Worm (Caenorhabditis elegans) whole organism, L3 larva: ENCODE data around the gene F55G11.6.

Source experiments
- ZK546.5 ChIP-seq: sonication (generic microtip); optimal IDR thresholded peaks from 2 replicates; lab custom pipeline; 2017; ENCODE audit warnings: missing biosample characterization, missing genetic modification characterization
- ama-1 ChIP-seq: fragments of 150-350 bp; optimal IDR thresholded peaks from 2 replicates; lab custom pipeline; 2018
- elt-2 ChIP-seq: sonication (generic microtip); optimal IDR thresholded peaks from 2 replicates; lab custom pipeline; 2016; ENCODE audit warnings: missing genetic modification reagents, mild to moderate bottlenecking, missing genetic modification characterization, missing compliant biosample characterization
- elt-3 ChIP-seq, 3 experiments: fragments of 150-350 bp in 1 of 3; sonication (generic microtip) in 2 of 3; optimal IDR thresholded peaks; 2 replicates in 2 of 3; 4 replicates in 1 of 3; lab custom pipeline; 2014 to 2017; ENCODE audit warnings: missing biosample characterization in 3 of 3, missing genetic modification characterization in 3 of 3
- eor-1 ChIP-seq, 2 experiments: fragments of 150-350 bp; optimal IDR thresholded peaks; 2 replicates each; lab custom pipeline; 2014 to 2018; ENCODE audit warnings: missing biosample characterization in 2 of 2, missing genetic modification characterization in 2 of 2
- fkh-2 ChIP-seq: fragments of 150-350 bp; optimal IDR thresholded peaks from 2 replicates; lab custom pipeline; 2014; ENCODE audit warnings: missing biosample characterization, missing genetic modification reagents, missing genetic modification characterization
- fos-1 ChIP-seq: fragments of 150-350 bp; optimal IDR thresholded peaks from 2 replicates; lab custom pipeline; 2014; ENCODE audit warnings: missing biosample characterization, missing genetic modification characterization
- jun-1 ChIP-seq: fragments of 150-350 bp; optimal IDR thresholded peaks from 2 replicates; lab custom pipeline; 2014; ENCODE audit warnings: missing biosample characterization, missing genetic modification reagents, missing genetic modification characterization
- lin-15B ChIP-seq: fragments of 150-350 bp; optimal IDR thresholded peaks from 2 replicates; lab custom pipeline; 2014; ENCODE audit warnings: missing biosample characterization, missing genetic modification characterization
- lin-39 ChIP-seq: fragments of 150-350 bp; optimal IDR thresholded peaks from 2 replicates; lab custom pipeline; 2018; ENCODE audit warnings: missing biosample characterization, missing genetic modification reagents, missing genetic modification characterization
- lsy-12 ChIP-seq: sonication (generic microtip); optimal IDR thresholded peaks from 2 replicates; lab custom pipeline; 2016; ENCODE audit warnings: mild to moderate bottlenecking, missing genetic modification characterization, missing compliant biosample characterization
- mdl-1 ChIP-seq: fragments of 150-350 bp; optimal IDR thresholded peaks from 2 replicates; lab custom pipeline; 2014; ENCODE audit warnings: missing biosample characterization, missing genetic modification characterization
- mml-1 ChIP-seq: fragments of 150-350 bp; sonication (generic microtip); optimal IDR thresholded peaks from 3 replicates; lab custom pipeline; 2014; ENCODE audit warnings: missing biosample characterization, missing genetic modification characterization
- nfya-1 ChIP-seq: sonication (generic microtip); optimal IDR thresholded peaks from 2 replicates; lab custom pipeline; 2017; ENCODE audit warnings: missing genetic modification characterization, mild to moderate bottlenecking, missing compliant biosample characterization, antibody characterized with exemption, moderate library complexity; ENCODE audit not compliant: insufficient read depth
- nhr-12 ChIP-seq: fragments of 150-350 bp; optimal IDR thresholded peaks from 2 replicates; lab custom pipeline; 2014; ENCODE audit warnings: missing biosample characterization, missing genetic modification characterization
- nhr-237 ChIP-seq: fragments of 150-350 bp; optimal IDR thresholded peaks from 2 replicates; lab custom pipeline; 2014; ENCODE audit warnings: missing biosample characterization, missing genetic modification characterization
- nhr-25 ChIP-seq: sonication (generic microtip); optimal IDR thresholded peaks from 2 replicates; lab custom pipeline; 2017; ENCODE audit warnings: missing biosample characterization, missing genetic modification characterization
- nhr-28 ChIP-seq: fragments of 150-350 bp; optimal IDR thresholded peaks from 2 replicates; lab custom pipeline; 2014; ENCODE audit warnings: missing biosample characterization, missing genetic modification characterization
- nhr-43 ChIP-seq: sonication (generic microtip); optimal IDR thresholded peaks from 2 replicates; lab custom pipeline; 2016; ENCODE audit warnings: mild to moderate bottlenecking, missing genetic modification characterization, missing compliant biosample characterization; ENCODE audit not compliant: poor library complexity, severe bottlenecking
- nhr-67 ChIP-seq: fragments of 150-350 bp; optimal IDR thresholded peaks from 2 replicates; lab custom pipeline; 2014; ENCODE audit warnings: missing biosample characterization, missing genetic modification characterization
- nhr-76 ChIP-seq: fragments of 150-350 bp; sonication (generic microtip); optimal IDR thresholded peaks from 5 replicates; lab custom pipeline; 2014; ENCODE audit warnings: missing biosample characterization, missing genetic modification characterization
- nhr-77 ChIP-seq: fragments of 150-350 bp; optimal IDR thresholded peaks from 2 replicates; lab custom pipeline; 2014; ENCODE audit warnings: missing biosample characterization, missing genetic modification characterization
- pha-4 ChIP-seq: fragments of 150-350 bp; optimal IDR thresholded peaks from 2 replicates; lab custom pipeline; 2014; ENCODE audit warnings: missing biosample characterization, missing genetic modification reagents, missing genetic modification characterization
- pqm-1 ChIP-seq: fragments of 150-350 bp; optimal IDR thresholded peaks from 2 replicates; lab custom pipeline; 2017; ENCODE audit warnings: missing biosample characterization, missing genetic modification characterization, inconsistent platforms
- sea-2 ChIP-seq: fragments of 150-350 bp; sonication (generic microtip); optimal IDR thresholded peaks from 4 replicates; lab custom pipeline; 2014; ENCODE audit warnings: missing biosample characterization, missing genetic modification reagents, missing genetic modification characterization
- skn-1 ChIP-seq: fragments of 150-350 bp; optimal IDR thresholded peaks from 2 replicates; lab custom pipeline; 2014; ENCODE audit warnings: missing biosample characterization, missing genetic modification characterization
- tbx-2 ChIP-seq: sonication (generic microtip); optimal IDR thresholded peaks from 2 replicates; lab custom pipeline; 2016; ENCODE audit warnings: mild to moderate bottlenecking, missing genetic modification characterization, missing compliant biosample characterization
- unc-62 ChIP-seq: fragments of 150-350 bp; sonication (generic microtip); optimal IDR thresholded peaks from 4 replicates; lab custom pipeline; 2014; ENCODE audit warnings: missing biosample characterization, missing genetic modification reagents, missing genetic modification characterization
- ztf-11 ChIP-seq: fragments of 150-350 bp; optimal IDR thresholded peaks from 2 replicates; lab custom pipeline; 2014; ENCODE audit warnings: missing biosample characterization, missing genetic modification characterization

Gene F55G11.6

ce11 chrIV:12957730-12958129 is at the start of gene F55G11.6:
Gene F55G11.6, plus strand, starts transcription at chrIV:12958030.
- TF ChIP-seq mml-1, result no peak
- no peak for TF ChIP-seq ama-1 (lab: Kevin White, UChicago)
- no peak for TF ChIP-seq ZK546.5 (tag; lab: Kevin White, UChicago)
- no peak for TF ChIP-seq fos-1 (tag; lab: Kevin White, UChicago)
- TF ChIP-seq lin-15B (tag; lab: Kevin White, UChicago), result no peak

ce11 chrIV:12909871-12910270 is 48.0 kb upstream of the F55G11.6 start, which contains the start of gene K08D8.4:
Gene K08D8.4, minus strand, starts transcription at chrIV:12909998.
- no peak for TF ChIP-seq mdl-1
- peak; percentile 73 for TF ChIP-seq pqm-1 (tag; lab: Kevin White, UChicago)
- peak; percentile 78 for TF ChIP-seq elt-2 (tag; lab: Kevin White, UChicago)

- TF ChIP-seq sea-2 (GFP tag; lab: Kevin White, UChicago), result no peak
- TF ChIP-seq nhr-67 (tag; lab: Kevin White, UChicago), result no peak
- TF ChIP-seq nhr-76, result no peak
- TF ChIP-seq nhr-237 (tag; lab: Kevin White, UChicago), result no peak
- TF ChIP-seq mml-1, result no peak
- TF ChIP-seq lin-15B (tag; lab: Kevin White, UChicago), result no peak
- TF ChIP-seq nhr-43 (tag; lab: Kevin White, UChicago), result no peak
- TF ChIP-seq elt-2 (tag; lab: Kevin White, UChicago), result peak; percentile 72
- TF ChIP-seq unc-62 (GFP tag; lab: Kevin White, UChicago), result no peak
- peak; percentile 51 for TF ChIP-seq pqm-1 (tag; lab: Kevin White, UChicago)
- TF ChIP-seq, all 47 proteins: peak for 2
Observed at ce11 chrIV:12911990-12912389, 45.8 kb upstream of the F55G11.6 start, which contains the start of gene K08D8.5. Gene K08D8.5, minus strand, starts transcription at chrIV:12912129.

- TF ChIP-seq pha-4 (tag; lab: Kevin White, UChicago) (no peak), fos-1 (tag; lab: Kevin White, UChicago) (no peak), lin-39 (tag; lab: Kevin White, UChicago) (no peak), ztf-11 (no peak), mdl-1 (no peak), eor-1 (tag; optimal IDR thresholded peaks at IDR 0.05; lab: Kevin White, UChicago) (no peak), nhr-12 (no peak)
Observed at ce11 chrIV:12914532-12915019, 43.3 kb upstream of the F55G11.6 start, which contains the start of gene irg-6. Gene irg-6, minus strand, starts transcription at chrIV:12914969.

ce11 chrIV:12915479-12915878 is 42.4 kb upstream of the F55G11.6 start, which contains the start of gene srz-15:
Gene srz-15, plus strand, starts transcription at chrIV:12915779.
- TF ChIP-seq ztf-11 (no peak), eor-1 (tag; optimal IDR thresholded peaks at IDR 0.05; lab: Kevin White, UChicago) (no peak), nhr-25 (tag; lab: Kevin White, UChicago) (no peak), sea-2 (GFP tag; lab: Kevin White, UChicago) (no peak), nfya-1 (tag; lab: Kevin White, UChicago) (no peak), nhr-28 (no peak), pha-4 (tag; lab: Kevin White, UChicago) (no peak), lsy-12 (tag; lab: Kevin White, UChicago) (no peak), tbx-2 (tag; lab: Kevin White, UChicago) (no peak), nhr-12 (no peak), elt-3 (tag; optimal IDR thresholded peaks at IDR 0.05; lab: Kevin White, UChicago) (no peak), skn-1 (tag; lab: Kevin White, UChicago) (no peak), fos-1 (tag; lab: Kevin White, UChicago) (no peak), mdl-1 (no peak)

ce11 chrIV:12918256-12918655 is 39.6 kb upstream of the F55G11.6 start, which contains the start of gene C32H11.3:
Gene C32H11.3, plus strand, starts transcription at chrIV:12918556.
- TF ChIP-seq ztf-11 (no peak), fkh-2 (tag; lab: Kevin White, UChicago) (no peak), nhr-77 (tag; lab: Kevin White, UChicago) (no peak), unc-62 (GFP tag; lab: Kevin White, UChicago) (no peak), lin-15B (tag; lab: Kevin White, UChicago) (no peak)
- TF ChIP-seq, all 47 proteins: peak for 0

ce11 chrIV:12920553-12920952 is 37.3 kb upstream of the F55G11.6 start:
- peak; percentile 33 for TF ChIP-seq skn-1 (tag; lab: Kevin White, UChicago)
- no peak for TF ChIP-seq lsy-12 (tag; lab: Kevin White, UChicago)
- TF ChIP-seq jun-1 (tag; lab: Kevin White, UChicago), result no peak
- TF ChIP-seq pqm-1 (tag; lab: Kevin White, UChicago), result peak; percentile 52
